Worm (Caenorhabditis elegans): ENCODE data around the gene daao-1.

Gene daao-1

DNA sequence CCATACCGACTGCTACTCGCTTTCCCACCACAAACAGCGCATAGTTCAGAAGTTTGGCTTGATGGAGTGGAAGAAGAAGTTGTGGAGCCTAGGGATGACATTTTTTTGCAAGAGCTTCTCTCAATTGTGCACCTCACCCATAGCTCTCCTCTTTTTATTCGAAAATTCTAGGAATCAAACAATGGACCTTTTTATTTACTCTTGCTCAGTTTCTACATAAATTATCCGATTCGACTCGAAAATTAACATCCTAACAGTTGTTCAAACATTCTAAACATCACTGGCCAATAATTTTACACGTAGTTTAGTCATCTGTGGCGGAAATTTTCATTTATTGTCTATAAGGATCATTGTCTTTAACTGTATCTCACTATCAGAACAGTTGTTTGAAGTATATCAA lies 32.5 kb upstream of the daao-1 start, which contains the start of gene nhr-242:
TSS of gene nhr-242 (minus strand) at position 101 of the 400 bp plus-strand sequence.
- TF ChIP-seq egl-27 (tag; optimal IDR thresholded peaks at IDR 0.05): no peak
- no peak for TF ChIP-seq Y48G9A.11 (GFP tag; IDR thresholded peaks at IDR 0.05)
- no peak for TF ChIP-seq F10B5.3 (tag; optimal IDR thresholded peaks at IDR 0.05)
- no peak for TF ChIP-seq D1046.2 (GFP tag; IDR thresholded peaks at IDR 0.05)
- TF ChIP-seq nhr-77 (tag; optimal IDR thresholded peaks at IDR 0.05): no peak
- no peak for TF ChIP-seq rbr-2 (tag; optimal IDR thresholded peaks at IDR 0.05)
- TF ChIP-seq lin-39 (tag; optimal IDR thresholded peaks at IDR 0.05): no peak

DNA sequence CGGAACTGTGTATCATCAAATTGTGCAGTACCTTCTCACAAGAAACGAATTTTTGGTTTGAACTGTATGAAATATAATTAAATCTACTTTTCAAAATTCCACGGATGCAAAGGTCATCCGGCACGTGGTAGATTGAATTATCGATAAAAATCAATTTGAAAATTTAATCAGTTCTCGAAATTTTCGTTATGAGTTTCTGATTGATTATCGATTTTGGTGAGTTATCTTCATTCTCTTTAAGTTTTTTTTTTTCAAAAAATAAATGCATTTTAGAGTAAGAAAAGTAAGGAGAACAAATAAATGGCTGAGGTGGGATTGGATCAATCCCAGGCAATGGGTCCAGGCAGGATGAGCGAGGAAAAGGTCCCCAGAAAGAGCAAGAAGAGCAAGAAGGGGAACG lies 16.6 kb upstream of the daao-1 start, which contains the start of gene Y69A2AR.47:
TSS of gene Y69A2AR.47 (plus strand) at position 301 of the 400 bp plus-strand sequence.
- TF ChIP-seq ZK546.5 (tag; optimal IDR thresholded peaks at IDR 0.05) (no peak), daf-19 (GFP tag; conservative IDR thresholded peaks at IDR 0.05) (no peak), lin-39 (tag; optimal IDR thresholded peaks at IDR 0.05) (no peak), lin-13 (GFP tag; optimal IDR thresholded peaks at IDR 0.05) (no peak), F44E2.7 (GFP tag; IDR thresholded peaks at IDR 0.05) (no peak), ces-1 (GFP tag; optimal IDR thresholded peaks at IDR 0.05) (no peak), R02D3.7 (tag; optimal IDR thresholded peaks at IDR 0.05) (no peak), php-3 (GFP tag; IDR thresholded peaks at IDR 0.05) (no peak)

ce11 chrIV:2599634-2600033 lies 14.4 kb upstream of the daao-1 start:
- TF ChIP-seq nhr-77 (tag; optimal IDR thresholded peaks at IDR 0.05): peak; percentile 78
- peak; percentile 93 for TF ChIP-seq hlh-11 (tag; optimal IDR thresholded peaks at IDR 0.05)
- peak; percentile 42 for TF ChIP-seq duxl-1 (tag; optimal IDR thresholded peaks at IDR 0.05; ENCODE audit: poor library complexity)
- peak; percentile 40; the same call in 1 of the 2 replicates for TF ChIP-seq set-16 (GFP tag; IDR thresholded peaks at IDR 0.05)
- TF ChIP-seq zfp-2 (tag; optimal IDR thresholded peaks at IDR 0.05): no peak
- no peak for TF ChIP-seq dmd-9 (GFP tag; IDR thresholded peaks at IDR 0.05)
- peak; percentile 54 for TF ChIP-seq lin-38 (GFP tag; IDR thresholded peaks at IDR 0.05)
- peak; percentile 73 for TF ChIP-seq mes-2 (tag; optimal IDR thresholded peaks at IDR 0.05; ENCODE audit: poor library complexity, severe bottlenecking)
- peak; percentile 91 for TF ChIP-seq dve-1 (tag; optimal IDR thresholded peaks at IDR 0.05; ENCODE audit: insufficient read depth)
- peak; percentile 23; the same call in 1 of the 2 replicates for TF ChIP-seq lin-29 (GFP tag; IDR thresholded peaks at IDR 0.05)
- peak; percentile 56 for TF ChIP-seq nhr-10 (tag; optimal IDR thresholded peaks at IDR 0.05)
- peak; percentile 35 for TF ChIP-seq pqm-1 (tag; optimal IDR thresholded peaks at IDR 0.05)
- no peak for TF ChIP-seq pha-4 (GFP tag; IDR thresholded peaks at IDR 0.05)
- TF ChIP-seq pha-4 (tag; optimal IDR thresholded peaks at IDR 0.05): peak; percentile 76
- peak; percentile 99 for TF ChIP-seq hlh-30 (tag; optimal IDR thresholded peaks at IDR 0.05; ENCODE audit: insufficient read depth)
- TF ChIP-seq nhr-11 (tag; optimal IDR thresholded peaks at IDR 0.05): peak; percentile 68
- TF ChIP-seq jun-1 (tag; optimal IDR thresholded peaks at IDR 0.05): no peak
- TF ChIP-seq daf-19 (GFP tag; conservative IDR thresholded peaks at IDR 0.05): no peak
- TF ChIP-seq gei-8 (GFP tag; optimal IDR thresholded peaks at IDR 0.05): no peak
- TF ChIP-seq ceh-28 (tag; optimal IDR thresholded peaks at IDR 0.05): peak; percentile 34
- TF ChIP-seq mdt-29 (GFP tag; IDR thresholded peaks at IDR 0.05): no peak
- TF ChIP-seq lin-13 (GFP tag; optimal IDR thresholded peaks at IDR 0.05): peak; percentile 69
- TF ChIP-seq lin-1 (GFP tag; IDR thresholded peaks at IDR 0.05): 0 out of 2 replicates have a peak, but pooled peaks have one; percentile 16
- peak; percentile 70 to 87 for TF ChIP-seq mdl-1 (tag; optimal IDR thresholded peaks at IDR 0.05)
- peak; percentile 31 for TF ChIP-seq F37D6.2 (tag; optimal IDR thresholded peaks at IDR 0.05)
- no peak for TF ChIP-seq Y75B8A.6 (GFP tag; IDR thresholded peaks at IDR 0.05)
- TF ChIP-seq aha-1 (tag): peak; percentile 49
- peak; percentile 67 for TF ChIP-seq rbr-2 (tag; optimal IDR thresholded peaks at IDR 0.05)
- peak; percentile 55 for TF ChIP-seq mxl-3 (GFP tag; optimal IDR thresholded peaks at IDR 0.05)
- TF ChIP-seq nhr-6 (tag; optimal IDR thresholded peaks at IDR 0.05): peak; percentile 48
- TF ChIP-seq nhr-42 (GFP tag; IDR thresholded peaks at IDR 0.05): peak; percentile 57; the same call in 1 of the 2 replicates
- TF ChIP-seq dmd-6 (GFP tag; IDR thresholded peaks at IDR 0.05): peak; percentile 79
- TF ChIP-seq nhr-102 (tag; optimal IDR thresholded peaks at IDR 0.05): peak; percentile 42
- peak in 1 of 2 experiments; percentile 95 for TF ChIP-seq unc-62 (GFP tag; optimal IDR thresholded peaks at IDR 0.05 in 1 of 2)
- TF ChIP-seq unc-62 (tag; optimal IDR thresholded peaks at IDR 0.05): no peak
- TF ChIP-seq ama-1 (optimal IDR thresholded peaks at IDR 0.05): peak; percentile 80
- TF ChIP-seq dpl-1 (GFP tag; optimal IDR thresholded peaks at IDR 0.05): peak; percentile 64
- peak; percentile 53; the same call in 1 of the 2 replicates for TF ChIP-seq ceh-20 (GFP tag; IDR thresholded peaks at IDR 0.05)
